Worm (Caenorhabditis elegans): ENCODE measurements around the gene glb-28.

ce11 chrX:15283740-15284139 lies 33.3 kb downstream of the glb-28 start, which contains the start of gene jud-4:
- no peak for TF ChIP-seq fos-1 (tag; optimal IDR thresholded peaks at IDR 0.05)
- no peak for TF ChIP-seq unc-62 (GFP tag; optimal IDR thresholded peaks at IDR 0.05)
- TF ChIP-seq nhr-84 (tag; optimal IDR thresholded peaks at IDR 0.05): no peak
- TF ChIP-seq lin-13 (GFP tag; optimal IDR thresholded peaks at IDR 0.05): no peak
- no peak for TF ChIP-seq elt-2 (tag; optimal IDR thresholded peaks at IDR 0.05)
- no peak for TF ChIP-seq zag-1 (tag; optimal IDR thresholded peaks at IDR 0.05)
- no peak for TF ChIP-seq nhr-28 (tag; optimal IDR thresholded peaks at IDR 0.05)
- no peak for TF ChIP-seq isw-1 (GFP tag; IDR thresholded peaks at IDR 0.05)
- no peak for TF ChIP-seq ztf-11 (tag; optimal IDR thresholded peaks at IDR 0.05)
- TF ChIP-seq lin-15B (tag; optimal IDR thresholded peaks at IDR 0.05): no peak
- no peak for TF ChIP-seq ceh-82 (tag; optimal IDR thresholded peaks at IDR 0.05)
- no peak for TF ChIP-seq snpc-4 (tag; optimal IDR thresholded peaks at IDR 0.05)
- no peak for TF ChIP-seq mdl-1 (tag; optimal IDR thresholded peaks at IDR 0.05)
